Worm (Caenorhabditis elegans) whole organism, L1 larva: ENCODE measurements around the gene Y47D3A.13.

Experiments
- C16A3.4 ChIP-seq: fragments of 150-350 bp; optimal IDR thresholded peaks from 2 replicates; lab custom pipeline; 2014; ENCODE audit warnings: missing biosample characterization, missing genetic modification characterization
- C34B4.2 ChIP-seq: sonication (generic microtip); optimal IDR thresholded peaks from 2 replicates; lab custom pipeline; 2017; ENCODE audit warnings: mild to moderate bottlenecking, missing genetic modification characterization, missing compliant biosample characterization
- aha-1 ChIP-seq: fragments of 150-350 bp; optimal IDR thresholded peaks from 2 replicates; lab custom pipeline; 2014; ENCODE audit warnings: missing biosample characterization, missing genetic modification characterization
- alr-1 ChIP-seq: fragments of 200-800 bp; sonication (Bioruptor generic); optimal IDR thresholded peaks from 2 replicates; lab custom pipeline; 2018; ENCODE audit warnings: borderline replicate concordance, mild to moderate bottlenecking, missing genetic modification characterization, missing compliant biosample characterization
- aly-2 ChIP-seq: fragments of 150-350 bp; optimal IDR thresholded peaks from 2 replicates; lab custom pipeline; 2014; ENCODE audit warnings: missing biosample characterization, missing genetic modification characterization
- ceh-63 ChIP-seq: fragments of 200-800 bp; sonication (Bioruptor generic); optimal IDR thresholded peaks from 2 replicates; lab custom pipeline; 2018; ENCODE audit warnings: mild to moderate bottlenecking, missing genetic modification characterization, missing compliant biosample characterization
- ceh-82 ChIP-seq, 3 experiments: fragments of 150-350 bp in 1 of 3; sonication (generic microtip) in 2 of 3; optimal IDR thresholded peaks; 2 replicates each; lab custom pipeline; 2014 to 2017; ENCODE audit warnings: missing biosample characterization in 3 of 3, missing genetic modification characterization in 3 of 3
- ces-1 ChIP-seq: fragments of 150-350 bp; optimal IDR thresholded peaks from 2 replicates; lab custom pipeline; 2014; ENCODE audit warnings: missing biosample characterization, missing genetic modification reagents, missing genetic modification characterization
- dsc-1 ChIP-seq: sonication (generic microtip); optimal IDR thresholded peaks from 2 replicates; lab custom pipeline; 2016; ENCODE audit warnings: mild to moderate bottlenecking, missing genetic modification characterization, missing compliant biosample characterization
- efl-1 ChIP-seq, 4 experiments: fragments of 150-350 bp; optimal IDR thresholded peaks in 3 of 4; peaks in 1 of 4; 1 replicate in 1 of 4; 2 replicates in 3 of 4; lab custom pipeline; 2014; ENCODE audit warnings: missing biosample characterization in 2 of 4, missing genetic modification characterization in 2 of 4, missing genetic modification reagents in 2 of 4
- efl-3 ChIP-seq: fragments of 200-800 bp; sonication (Bioruptor generic); optimal IDR thresholded peaks from 2 replicates; lab custom pipeline; 2018; ENCODE audit warnings: mild to moderate bottlenecking, missing genetic modification characterization, missing compliant biosample characterization
- egl-27 ChIP-seq, 2 experiments: fragments of 150-350 bp in 1 of 2; sonication (generic microtip); optimal IDR thresholded peaks; 3 replicates each; lab custom pipeline; 2017 to 2018; ENCODE audit warnings: missing biosample characterization in 2 of 2, missing genetic modification characterization in 2 of 2, missing genetic modification reagents in 2 of 2
- ets-5 ChIP-seq: fragments of 200-800 bp; sonication (Bioruptor generic); IDR thresholded peaks from 2 replicates; pipeline ENCODE4 v1.3.6; 2022; ENCODE audit warnings: missing genetic modification characterization, missing compliant biosample characterization
- fkh-10 ChIP-seq: sonication (generic microtip); optimal IDR thresholded peaks from 2 replicates; lab custom pipeline; 2017; ENCODE audit warnings: missing biosample characterization, missing genetic modification reagents, missing genetic modification characterization
- hlh-17 ChIP-seq: fragments of 200-800 bp; sonication (Bioruptor generic); optimal IDR thresholded peaks from 2 replicates; lab custom pipeline; 2018; ENCODE audit warnings: missing genetic modification characterization, mild to moderate bottlenecking, missing compliant biosample characterization, moderate library complexity, borderline replicate concordance
- hpl-2 ChIP-seq: fragments of 150-350 bp; optimal IDR thresholded peaks from 2 replicates; lab custom pipeline; 2014; ENCODE audit warnings: missing biosample characterization, missing genetic modification reagents, missing genetic modification characterization
- irx-1 ChIP-seq: sonication (generic microtip); optimal IDR thresholded peaks from 2 replicates; lab custom pipeline; 2016; ENCODE audit warnings: missing genetic modification characterization, missing compliant biosample characterization
- isw-1 ChIP-seq: fragments of 200-800 bp; sonication (Bioruptor generic); IDR thresholded peaks from 2 replicates; pipeline ENCODE4 v1.3.6; 2022; ENCODE audit warnings: missing genetic modification characterization, missing compliant biosample characterization
- lin-35 ChIP-seq, 2 experiments: fragments of 150-350 bp; optimal IDR thresholded peaks; 2 replicates each; lab custom pipeline; 2014; ENCODE audit warnings: missing biosample characterization in 2 of 2, missing genetic modification characterization in 2 of 2, missing genetic modification reagents in 2 of 2
- lsy-2 ChIP-seq, 2 experiments: fragments of 150-350 bp; optimal IDR thresholded peaks; 2 replicates each; lab custom pipeline; 2014; ENCODE audit warnings: missing biosample characterization in 2 of 2, missing genetic modification characterization in 2 of 2
- mdl-1 ChIP-seq, 2 experiments: fragments of 150-350 bp; optimal IDR thresholded peaks; 2 replicates each; lab custom pipeline; 2014 to 2017; ENCODE audit warnings: missing biosample characterization in 2 of 2, missing genetic modification characterization in 2 of 2, inconsistent platforms in 1 of 2
- mef-2 ChIP-seq: fragments of 150-350 bp; optimal IDR thresholded peaks from 2 replicates; lab custom pipeline; 2014; ENCODE audit warnings: missing biosample characterization, missing genetic modification characterization
- mep-1 ChIP-seq: fragments of 150-350 bp; optimal IDR thresholded peaks from 2 replicates; lab custom pipeline; 2014; ENCODE audit warnings: missing biosample characterization, missing genetic modification characterization
- nhr-11 ChIP-seq: fragments of 150-350 bp; optimal IDR thresholded peaks from 2 replicates; lab custom pipeline; 2014; ENCODE audit warnings: missing biosample characterization, missing genetic modification characterization
- nhr-20 ChIP-seq: sonication (generic microtip); optimal IDR thresholded peaks from 2 replicates; lab custom pipeline; 2016; ENCODE audit warnings: mild to moderate bottlenecking, missing genetic modification characterization, missing compliant biosample characterization
- nhr-28 ChIP-seq: fragments of 150-350 bp; optimal IDR thresholded peaks from 2 replicates; lab custom pipeline; 2014; ENCODE audit warnings: missing biosample characterization, missing genetic modification characterization
- nhr-71 ChIP-seq: sonication (generic microtip); optimal IDR thresholded peaks from 2 replicates; lab custom pipeline; 2016; ENCODE audit warnings: mild to moderate bottlenecking, missing genetic modification characterization, moderate library complexity, missing compliant biosample characterization
- nhr-76 ChIP-seq: sonication (generic microtip); optimal IDR thresholded peaks from 2 replicates; lab custom pipeline; 2017; ENCODE audit warnings: missing biosample characterization, missing genetic modification characterization
- nhr-84 ChIP-seq: sonication (generic microtip); optimal IDR thresholded peaks from 2 replicates; lab custom pipeline; 2017; ENCODE audit warnings: missing biosample characterization, missing genetic modification characterization
- rnt-1 ChIP-seq: sonication (generic microtip); optimal IDR thresholded peaks from 2 replicates; lab custom pipeline; 2016; ENCODE audit warnings: mild to moderate bottlenecking, missing genetic modification characterization, moderate library complexity, missing compliant biosample characterization
- skn-1 ChIP-seq: fragments of 150-350 bp; optimal IDR thresholded peaks from 2 replicates; lab custom pipeline; 2014; ENCODE audit warnings: missing biosample characterization, missing genetic modification characterization
- sptf-1 ChIP-seq: fragments of 150-350 bp; optimal IDR thresholded peaks from 2 replicates; lab custom pipeline; 2014; ENCODE audit warnings: missing biosample characterization, missing genetic modification characterization
- tbx-2 ChIP-seq: sonication (generic microtip); optimal IDR thresholded peaks from 2 replicates; lab custom pipeline; 2016; ENCODE audit warnings: missing genetic modification characterization, missing compliant biosample characterization
- tlp-1 ChIP-seq: fragments of 150-350 bp; optimal IDR thresholded peaks from 2 replicates; lab custom pipeline; 2014; ENCODE audit warnings: missing biosample characterization, missing genetic modification characterization
- unc-30 ChIP-seq: sonication (generic microtip); optimal IDR thresholded peaks from 2 replicates; lab custom pipeline; 2017; ENCODE audit warnings: missing biosample characterization, missing genetic modification characterization
- unc-62 ChIP-seq: fragments of 150-350 bp; optimal IDR thresholded peaks from 2 replicates; lab custom pipeline; 2014; ENCODE audit warnings: missing biosample characterization, missing genetic modification reagents, missing genetic modification characterization
- unc-98 ChIP-seq: fragments of 200-800 bp; sonication (Bioruptor generic); IDR thresholded peaks from 2 replicates; pipeline ENCODE4 v1.3.6; 2022; ENCODE audit warnings: missing genetic modification characterization, missing compliant biosample characterization
- vab-15 ChIP-seq: sonication (generic microtip); optimal IDR thresholded peaks from 2 replicates; lab custom pipeline; 2017; ENCODE audit warnings: missing genotype, mild to moderate bottlenecking, missing genetic modification characterization, missing compliant biosample characterization
- zag-1 ChIP-seq: fragments of 150-350 bp; optimal IDR thresholded peaks from 2 replicates; lab custom pipeline; 2014; ENCODE audit warnings: missing biosample characterization, missing genetic modification characterization

Gene Y47D3A.13

ce11 chrIII:11255072-11255471 lies 31.2 kb upstream of the Y47D3A.13 start (continued):
- TF ChIP-seq zag-1 (no peak), irx-1 (no peak), aha-1 (tag; lab: Kevin White, UChicago) (no peak), nhr-71 (tag; lab: Kevin White, UChicago) (peak; percentile 56), unc-30 (tag; lab: Kevin White, UChicago) (no peak), nhr-20 (tag; lab: Kevin White, UChicago) (peak; percentile 73), lin-35 (GFP tag; optimal IDR thresholded peaks at IDR 0.05; lab: Kevin White, UChicago) (peak in 1 of 2 experiments; percentile 35), tlp-1 (no peak), C16A3.4 (tag; lab: Kevin White, UChicago) (no peak), nhr-11 (tag; lab: Kevin White, UChicago) (no peak), dsc-1 (tag; lab: Kevin White, UChicago) (no peak), nhr-76 (tag; lab: Kevin White, UChicago) (no peak), unc-62 (GFP tag; lab: Kevin White, UChicago) (no peak), nhr-28 (tag; lab: Kevin White, UChicago) (no peak), mdl-1 (tag; optimal IDR thresholded peaks at IDR 0.05; lab: Kevin White, UChicago) (no peak), ceh-82 (tag; optimal IDR thresholded peaks at IDR 0.05; lab: Kevin White, UChicago) (no peak), mep-1 (tag; lab: Kevin White, UChicago) (no peak), mef-2 (no peak), egl-27 (tag; optimal IDR thresholded peaks at IDR 0.05; lab: Kevin White, UChicago) (no peak), aly-2 (no peak), alr-1 (tag; lab: Kevin White, UChicago) (no peak), rnt-1 (tag; lab: Kevin White, UChicago) (no peak), efl-1 (optimal IDR thresholded peaks at IDR 0.05; lab: Kevin White, UChicago) (no peak), efl-1 (GFP tag; optimal IDR thresholded peaks at IDR 0.05 in 1 of 2; lab: Kevin White, UChicago) (peak in 1 of 2 experiments; percentile 89)

ce11 chrIII:11251718-11252441 lies 28.0 kb upstream of the Y47D3A.13 start, which contains the start of gene Y47D3A.32:
Gene Y47D3A.32 (plus strand): TSS chrIII:11252391.
- peak; percentile 6 for TF ChIP-seq nhr-71 (tag; lab: Kevin White, UChicago)
- no peak for TF ChIP-seq aha-1 (tag; lab: Kevin White, UChicago)
- TF ChIP-seq C34B4.2 (tag; lab: Kevin White, UChicago) = no peak
- peak in 1 of 2 experiments; percentile 14 for TF ChIP-seq lsy-2 (tag; optimal IDR thresholded peaks at IDR 0.05; lab: Kevin White, UChicago)
- no peak for TF ChIP-seq skn-1
- peak; percentile 20 for TF ChIP-seq aly-2
- TF ChIP-seq unc-98 (GFP tag; lab: Robert Waterston, UW) = no peak

ce11 chrIII:11248897-11249296 lies 25.0 kb upstream of the Y47D3A.13 start:
- TF ChIP-seq hpl-2 (GFP tag; lab: Kevin White, UChicago) (no peak), vab-15 (no peak), tlp-1 (no peak), sptf-1 (tag; lab: Kevin White, UChicago) (no peak)

- TF ChIP-seq nhr-84 (tag; lab: Kevin White, UChicago) = no peak
- TF ChIP-seq ceh-82 (tag; optimal IDR thresholded peaks at IDR 0.05; lab: Kevin White, UChicago) = no peak
- no peak for TF ChIP-seq tbx-2 (tag; lab: Kevin White, UChicago)
- no peak for TF ChIP-seq nhr-28 (tag; lab: Kevin White, UChicago)
- no peak for TF ChIP-seq efl-3 (GFP tag; lab: Kevin White, UChicago)
- no peak for TF ChIP-seq hlh-17
- TF ChIP-seq ces-1 (GFP tag; lab: Kevin White, UChicago) = no peak
- TF ChIP-seq ceh-63 (GFP tag; lab: Kevin White, UChicago) = no peak
- no peak for TF ChIP-seq isw-1 (GFP tag; lab: Robert Waterston, UW)
- TF ChIP-seq ets-5 (GFP tag; lab: Robert Waterston, UW) = no peak
- no peak for TF ChIP-seq unc-30 (tag; lab: Kevin White, UChicago)
- TF ChIP-seq fkh-10 (GFP tag; lab: Kevin White, UChicago) = no peak
- TF ChIP-seq, all 84 proteins: peak for 0
Observed at ce11 chrIII:11246588-11246987, 22.7 kb upstream of the Y47D3A.13 start.
